Worm (Caenorhabditis elegans) whole organism, L4 larva: ENCODE data around the gene lgc-33.
"Not testable (repeated sequence)": the region's sequence is repeated elsewhere in the genome, so short reads cannot be mapped to it uniquely, and the experiment has no call there.

Experiments used
- T20F7.1 ChIP-seq: fragments of 200-800 bp; sonication (Bioruptor generic); optimal IDR thresholded peaks from 2 replicates; lab custom pipeline; 2018; ENCODE audit warnings: mild to moderate bottlenecking, missing genetic modification characterization, missing compliant biosample characterization
- T26A8.4 ChIP-seq: fragments of 200-800 bp; sonication (Bioruptor generic); IDR thresholded peaks from 2 replicates; pipeline ENCODE4 v1.3.6; 2022; ENCODE audit warnings: missing genetic modification characterization, missing compliant biosample characterization
- Y105C5A.15 ChIP-seq: fragments of 200-800 bp; sonication (Bioruptor generic); IDR thresholded peaks from 2 replicates; pipeline ENCODE4 v1.3.6; 2022; ENCODE audit warnings: missing genetic modification characterization, missing compliant biosample characterization
- Y48G9A.11 ChIP-seq: fragments of 200-800 bp; sonication (Bioruptor generic); IDR thresholded peaks from 2 replicates; pipeline ENCODE4 v1.3.6; 2022; ENCODE audit warnings: missing genetic modification reagents, missing genetic modification characterization, missing compliant biosample characterization
- Y5F2A.4 ChIP-seq: fragments of 200-800 bp; sonication (Bioruptor generic); optimal IDR thresholded peaks from 2 replicates; lab custom pipeline; 2018; ENCODE audit warnings: mild to moderate bottlenecking, missing genetic modification characterization, missing compliant biosample characterization
- arid-1 ChIP-seq: fragments of 200-800 bp; sonication (Bioruptor generic); conservative IDR thresholded peaks from 2 replicates; pipeline ENCODE4 v1.3.6; 2022; ENCODE audit warnings: missing genetic modification reagents, missing genetic modification characterization, missing compliant biosample characterization
- ceh-20 ChIP-seq: fragments of 200-800 bp; sonication (Bioruptor generic); IDR thresholded peaks from 2 replicates; pipeline ENCODE4 v1.3.6; 2022; ENCODE audit warnings: missing genetic modification reagents, missing genetic modification characterization, missing compliant biosample characterization
- ceh-28 ChIP-seq: fragments of 150-350 bp; optimal IDR thresholded peaks from 2 replicates; lab custom pipeline; 2014; ENCODE audit warnings: missing biosample characterization, missing genetic modification reagents, missing genetic modification characterization
- ceh-32 ChIP-seq: sonication (generic microtip); optimal IDR thresholded peaks from 2 replicates; lab custom pipeline; 2016; ENCODE audit warnings: mild to moderate bottlenecking, missing genetic modification characterization, missing compliant biosample characterization; ENCODE audit not compliant: poor library complexity
- ceh-62 ChIP-seq: sonication (generic microtip); optimal IDR thresholded peaks from 2 replicates; lab custom pipeline; 2017; ENCODE audit warnings: missing biosample characterization, missing genetic modification characterization
- cey-2 ChIP-seq: sonication (generic microtip); optimal IDR thresholded peaks from 3 replicates; lab custom pipeline; 2017; ENCODE audit warnings: missing genetic modification characterization, mild to moderate bottlenecking, missing compliant biosample characterization, antibody characterized with exemption, borderline replicate concordance; ENCODE audit not compliant: insufficient read depth
- dmd-6 ChIP-seq: fragments of 200-800 bp; sonication (Bioruptor generic); IDR thresholded peaks from 2 replicates; pipeline ENCODE4 v1.3.6; 2022; ENCODE audit warnings: missing genetic modification reagents, missing genetic modification characterization, missing compliant biosample characterization
- egl-43 ChIP-seq: fragments of 200-800 bp; sonication (Bioruptor generic); IDR thresholded peaks from 2 replicates; pipeline ENCODE4 v1.3.6; 2022; ENCODE audit warnings: missing genetic modification reagents, missing genetic modification characterization, missing compliant biosample characterization
- hlh-11 ChIP-seq: fragments of 200-800 bp; sonication (Bioruptor generic); optimal IDR thresholded peaks from 2 replicates; lab custom pipeline; 2018; ENCODE audit warnings: mild to moderate bottlenecking, missing genetic modification characterization, missing compliant biosample characterization
- hmg-1.1 ChIP-seq: fragments of 200-800 bp; sonication (Bioruptor generic); IDR thresholded peaks from 2 replicates; pipeline ENCODE4 v1.3.6; 2022; ENCODE audit warnings: missing genetic modification reagents, missing genetic modification characterization, missing compliant biosample characterization
- lin-15B ChIP-seq: fragments of 150-350 bp; sonication (generic microtip); optimal IDR thresholded peaks from 3 replicates; lab custom pipeline; 2014; ENCODE audit warnings: missing biosample characterization, missing genetic modification characterization
- lin-38 ChIP-seq: fragments of 200-800 bp; sonication (Bioruptor generic); IDR thresholded peaks from 2 replicates; pipeline ENCODE4 v1.3.6; 2022; ENCODE audit warnings: missing genetic modification reagents, missing genetic modification characterization, missing compliant biosample characterization
- madf-9 ChIP-seq: fragments of 200-800 bp; sonication (Bioruptor generic); conservative IDR thresholded peaks from 2 replicates; pipeline ENCODE4 v1.3.6; 2022; ENCODE audit warnings: missing genetic modification reagents, missing genetic modification characterization, missing compliant biosample characterization
- mdt-29 ChIP-seq: fragments of 200-800 bp; sonication (Bioruptor generic); IDR thresholded peaks from 2 replicates; pipeline ENCODE4 v1.3.6; 2022; ENCODE audit warnings: missing genetic modification reagents, missing genetic modification characterization, missing compliant biosample characterization
- mep-1 ChIP-seq: fragments of 150-350 bp; sonication (generic microtip); optimal IDR thresholded peaks from 3 replicates; lab custom pipeline; 2014; ENCODE audit warnings: missing biosample characterization, missing genetic modification characterization
- mes-2 ChIP-seq: sonication (generic microtip); optimal IDR thresholded peaks from 2 replicates; lab custom pipeline; 2016; ENCODE audit warnings: missing genotype, mild to moderate bottlenecking, missing genetic modification characterization, missing compliant biosample characterization; ENCODE audit not compliant: poor library complexity, severe bottlenecking
- nhr-48 ChIP-seq: sonication (generic microtip); optimal IDR thresholded peaks from 2 replicates; lab custom pipeline; 2016; ENCODE audit warnings: mild to moderate bottlenecking, missing genetic modification characterization, missing compliant biosample characterization
- nhr-76 ChIP-seq: fragments of 150-350 bp; optimal IDR thresholded peaks from 2 replicates; lab custom pipeline; 2014; ENCODE audit warnings: missing biosample characterization, missing genetic modification characterization
- pha-4 ChIP-seq, 2 experiments: fragments of 150-350 bp in 1 of 2; fragments of 200-800 bp in 1 of 2; sonication (Bioruptor generic) in 1 of 2; IDR thresholded peaks in 1 of 2; optimal IDR thresholded peaks in 1 of 2; 2 replicates each; pipeline versions ENCODE4 v1.3.6 to Lab custom; 2014 to 2022; ENCODE audit warnings: missing genetic modification characterization in 2 of 2, missing genetic modification reagents in 2 of 2, missing biosample characterization in 1 of 2, missing compliant biosample characterization in 1 of 2
- rbr-2 ChIP-seq: sonication (generic microtip); optimal IDR thresholded peaks from 2 replicates; lab custom pipeline; 2016; ENCODE audit warnings: missing genotype, missing genetic modification characterization, missing compliant biosample characterization
- set-16 ChIP-seq: fragments of 200-800 bp; sonication (Bioruptor generic); IDR thresholded peaks from 2 replicates; pipeline ENCODE4 v1.3.6; 2022; ENCODE audit warnings: missing genetic modification reagents, missing genetic modification characterization, missing compliant biosample characterization
- spr-3 ChIP-seq: fragments of 200-800 bp; sonication (Bioruptor generic); optimal IDR thresholded peaks from 2 replicates; lab custom pipeline; 2018; ENCODE audit warnings: mild to moderate bottlenecking, missing genetic modification characterization, missing compliant biosample characterization
- tag-97 ChIP-seq: fragments of 200-800 bp; sonication (Bioruptor generic); IDR thresholded peaks from 2 replicates; pipeline ENCODE4 v1.3.6; 2022; ENCODE audit warnings: missing genetic modification characterization, missing compliant biosample characterization
- unc-130 ChIP-seq: sonication (generic microtip); optimal IDR thresholded peaks from 2 replicates; lab custom pipeline; 2016; ENCODE audit warnings: missing genetic modification reagents, missing genetic modification characterization, missing compliant biosample characterization
- unc-62 ChIP-seq, 3 experiments: fragments of 150-350 bp in 1 of 3; sonication (generic microtip); optimal IDR thresholded peaks in 2 of 3; peaks in 1 of 3; 1 replicate in 1 of 3; 2 replicates in 2 of 3; lab custom pipeline; 2014 to 2017; ENCODE audit warnings: missing biosample characterization in 3 of 3, missing genetic modification characterization in 3 of 3, missing genetic modification reagents in 3 of 3, missing genotype in 1 of 3
- vab-7 ChIP-seq: fragments of 200-800 bp; sonication (Bioruptor generic); IDR thresholded peaks from 2 replicates; pipeline ENCODE4 v1.3.6; 2022; ENCODE audit warnings: missing genetic modification reagents, missing genetic modification characterization, missing compliant biosample characterization

lgc-33 gene

ce11 chrIV:805693-806092 is 39.6 kb upstream of the lgc-33 start:
- TF ChIP-seq cey-2 (tag; lab: Kevin White, UChicago) (no peak), T26A8.4 (GFP tag; lab: Robert Waterston, UW) (no peak), dmd-6 (GFP tag; lab: Robert Waterston, UW) (no peak), ceh-28 (tag; lab: Kevin White, UChicago) (peak; percentile 89), spr-3 (no peak), nhr-76 (tag; lab: Kevin White, UChicago) (no peak), unc-62 (GFP tag; optimal IDR thresholded peaks at IDR 0.05 in 1 of 2; lab: Kevin White, UChicago) (peak in 1 of 2 experiments; percentile 82), unc-62 (tag; optimal IDR thresholded peaks at IDR 0.05; lab: Kevin White, UChicago) (no peak), lin-38 (no peak), lin-15B (tag; lab: Kevin White, UChicago) (no peak)

- TF ChIP-seq nhr-48 (tag; lab: Kevin White, UChicago) (no peak), pha-4 (GFP tag; IDR thresholded peaks at IDR 0.05; lab: Robert Waterston, UW) (no peak), pha-4 (tag; optimal IDR thresholded peaks at IDR 0.05; lab: Kevin White, UChicago) (no peak), Y48G9A.11 (GFP tag; lab: Robert Waterston, UW) (peak; percentile 96), lin-38 (peak; percentile 17; the same call in 1 of the 2 replicates), T20F7.1 (GFP tag; lab: Kevin White, UChicago) (peak; percentile 21), mep-1 (tag; lab: Kevin White, UChicago) (no peak), ceh-62 (tag; lab: Kevin White, UChicago) (no peak)
Measured at ce11 chrIV:807027-807516, 38.2 kb upstream of the lgc-33 start, which contains the start of gene Y55F3BL.6. TSS of gene Y55F3BL.6 (minus strand) at chrIV:807077.

- TF ChIP-seq mdt-29 (GFP tag; lab: Robert Waterston, UW), result 0 out of 2 replicates have a peak, but pooled peaks have one; percentile 42
- TF ChIP-seq pha-4 (GFP tag; IDR thresholded peaks at IDR 0.05; lab: Robert Waterston, UW), result peak; percentile 37; the same call in 1 of the 2 replicates
- not testable (repeated sequence) for TF ChIP-seq pha-4 (tag; optimal IDR thresholded peaks at IDR 0.05; lab: Kevin White, UChicago)
- TF ChIP-seq T26A8.4 (GFP tag; lab: Robert Waterston, UW), result peak; percentile 64; the same call in 1 of the 2 replicates
- TF ChIP-seq hmg-1.1 (GFP tag; lab: Robert Waterston, UW), result peak; percentile 85
- TF ChIP-seq set-16 (GFP tag; lab: Robert Waterston, UW), result peak; percentile 76
- peak; percentile 58; the same call in 1 of the 2 replicates for TF ChIP-seq arid-1 (GFP tag; lab: Robert Waterston, UW)
- TF ChIP-seq ceh-20 (GFP tag; lab: Robert Waterston, UW), result 0 out of 2 replicates have a peak, but pooled peaks have one; percentile 15
- peak; percentile 42; the same call in 1 of the 2 replicates for TF ChIP-seq vab-7 (GFP tag; lab: Robert Waterston, UW)
- peak; percentile 61 for TF ChIP-seq dmd-6 (GFP tag; lab: Robert Waterston, UW)
- peak; percentile 63 for TF ChIP-seq egl-43 (GFP tag; lab: Robert Waterston, UW)
- peak; percentile 3 for TF ChIP-seq rbr-2 (tag; lab: Kevin White, UChicago)
- 0 out of 2 replicates have a peak, but pooled peaks have one; percentile 40 for TF ChIP-seq madf-9
- peak; percentile 32; the same call in 1 of the 2 replicates for TF ChIP-seq Y48G9A.11 (GFP tag; lab: Robert Waterston, UW)
- TF ChIP-seq mes-2 (tag; lab: Kevin White, UChicago), result peak; percentile 84
- TF ChIP-seq unc-130 (GFP tag; lab: Kevin White, UChicago), result peak; percentile 0
- TF ChIP-seq hlh-11, result peak; percentile 8
- peak; percentile 88 for TF ChIP-seq lin-38
- TF ChIP-seq, all 104 proteins: peak for 17; not testable (repeated sequence) for 87
Measured at ce11 chrIV:813341-813740, 32.0 kb upstream of the lgc-33 start.

DNA sequence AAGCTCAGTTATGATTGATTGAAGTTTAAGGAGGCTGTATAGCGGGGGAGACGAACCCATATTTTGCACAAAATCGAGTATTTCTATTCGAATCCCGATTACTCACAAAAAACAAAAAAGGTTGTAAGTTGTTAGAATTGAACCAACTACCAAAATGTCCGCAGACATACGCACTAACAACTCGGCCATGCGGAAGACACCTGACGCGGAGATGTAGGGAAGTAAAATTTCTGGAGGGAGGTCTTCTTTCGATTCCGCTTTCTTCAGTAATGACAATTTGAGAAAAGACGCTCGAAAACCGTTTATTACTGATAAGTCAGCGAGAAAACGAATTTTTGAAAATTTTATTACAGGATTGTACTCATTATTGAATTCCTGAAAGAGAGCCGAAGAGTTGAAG is 27.4 kb upstream of the lgc-33 start:
- no peak for TF ChIP-seq spr-3
- TF ChIP-seq unc-130 (GFP tag; lab: Kevin White, UChicago), result no peak
- TF ChIP-seq Y5F2A.4 (GFP tag; lab: Kevin White, UChicago), result no peak
- no peak for TF ChIP-seq ceh-32 (tag; lab: Kevin White, UChicago)
- no peak for TF ChIP-seq dmd-6 (GFP tag; lab: Robert Waterston, UW)
- no peak for TF ChIP-seq tag-97 (GFP tag; lab: Robert Waterston, UW)
- no peak for TF ChIP-seq Y48G9A.11 (GFP tag; lab: Robert Waterston, UW)
- no peak for TF ChIP-seq Y105C5A.15 (GFP tag; lab: Robert Waterston, UW)
- no peak for TF ChIP-seq mdt-29 (GFP tag; lab: Robert Waterston, UW)
